Worm (Caenorhabditis elegans) whole organism, L3 larva: ENCODE results near the gene pole-2.

Source experiments
- ceh-16 ChIP-seq: sonication (generic microtip); optimal IDR thresholded peaks from 2 replicates; lab custom pipeline; 2017; ENCODE audit warnings: missing biosample characterization, missing genetic modification characterization
- fkh-2 ChIP-seq: fragments of 150-350 bp; optimal IDR thresholded peaks from 2 replicates; lab custom pipeline; 2014; ENCODE audit warnings: missing biosample characterization, missing genetic modification reagents, missing genetic modification characterization
- fos-1 ChIP-seq: fragments of 150-350 bp; optimal IDR thresholded peaks from 2 replicates; lab custom pipeline; 2014; ENCODE audit warnings: missing biosample characterization, missing genetic modification characterization
- nhr-11 ChIP-seq: fragments of 150-350 bp; optimal IDR thresholded peaks from 2 replicates; lab custom pipeline; 2014; ENCODE audit warnings: missing biosample characterization, missing genetic modification characterization
- nhr-76 ChIP-seq: fragments of 150-350 bp; sonication (generic microtip); optimal IDR thresholded peaks from 5 replicates; lab custom pipeline; 2014; ENCODE audit warnings: missing biosample characterization, missing genetic modification characterization
- pqm-1 ChIP-seq: fragments of 150-350 bp; optimal IDR thresholded peaks from 2 replicates; lab custom pipeline; 2017; ENCODE audit warnings: missing biosample characterization, missing genetic modification characterization, inconsistent platforms
- unc-62 ChIP-seq: fragments of 150-350 bp; sonication (generic microtip); optimal IDR thresholded peaks from 4 replicates; lab custom pipeline; 2014; ENCODE audit warnings: missing biosample characterization, missing genetic modification reagents, missing genetic modification characterization
- ztf-11 ChIP-seq: fragments of 150-350 bp; optimal IDR thresholded peaks from 2 replicates; lab custom pipeline; 2014; ENCODE audit warnings: missing biosample characterization, missing genetic modification characterization

DNA sequence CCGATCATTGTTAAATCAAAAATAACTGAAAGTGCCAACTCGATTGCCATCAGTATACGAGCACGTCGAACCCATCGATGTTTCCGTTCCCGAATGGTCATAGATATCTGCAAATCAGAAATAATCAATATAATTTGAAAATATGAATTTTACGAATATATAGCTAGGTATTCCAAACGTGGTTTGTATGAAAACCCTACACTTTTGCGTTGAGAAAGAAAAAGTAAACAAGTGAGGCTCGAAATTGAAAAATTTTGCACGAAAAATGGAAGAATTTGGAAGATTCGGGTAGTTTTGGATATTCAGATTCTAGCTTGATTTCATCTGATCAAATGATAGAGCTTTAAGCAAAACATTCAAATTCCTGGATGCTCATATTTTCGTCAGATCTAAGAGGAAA is 47.6 kb downstream of the pole-2 start, which contains the start of gene F42A9.9:
- no peak for TF ChIP-seq nhr-76 (tag; lab: Kevin White, UChicago)
- no peak for TF ChIP-seq fos-1 (tag; lab: Kevin White, UChicago)
- no peak for TF ChIP-seq fkh-2 (tag; lab: Kevin White, UChicago)
- no peak for TF ChIP-seq nhr-11 (tag; lab: Kevin White, UChicago)
- TF ChIP-seq ztf-11 (tag; lab: Kevin White, UChicago), result no peak
- TF ChIP-seq ceh-16 (tag; lab: Kevin White, UChicago), result no peak
- no peak for TF ChIP-seq unc-62
- no peak for TF ChIP-seq pqm-1 (tag; lab: Kevin White, UChicago)
